Worm (Caenorhabditis elegans): ENCODE results near the gene tsp-6.
A peak's percentile ranks its signal among the peaks of the same experiment; 100 is the strongest.

Gene tsp-6

ce11 chrX:2863946-2864345 is 43.7 kb downstream of the tsp-6 start, which contains the start of gene F53B3.6:
TSS of gene F53B3.6 (plus strand) at chrX:2864229.
- no peak for TF ChIP-seq ztf-4 (tag; optimal IDR thresholded peaks at IDR 0.05)
- TF ChIP-seq eor-1 (tag; optimal IDR thresholded peaks at IDR 0.05), result no peak
- TF ChIP-seq zag-1 (tag; optimal IDR thresholded peaks at IDR 0.05), result no peak
- peak; percentile 13 for TF ChIP-seq nhr-23 (tag; optimal IDR thresholded peaks at IDR 0.05)
- no peak for TF ChIP-seq nhr-12 (tag; optimal IDR thresholded peaks at IDR 0.05)
- no peak for TF ChIP-seq lin-39 (tag; optimal IDR thresholded peaks at IDR 0.05)
- peak; percentile 36 for TF ChIP-seq nhr-25 (tag; optimal IDR thresholded peaks at IDR 0.05)
- peak; percentile 44 for TF ChIP-seq nhr-43 (tag; optimal IDR thresholded peaks at IDR 0.05; ENCODE audit: poor library complexity, severe bottlenecking)

- TF ChIP-seq pha-4 (tag; optimal IDR thresholded peaks at IDR 0.05), result no peak
- no peak for TF ChIP-seq egl-5 (tag; optimal IDR thresholded peaks at IDR 0.05)
- peak; percentile 56 for TF ChIP-seq nhr-43 (tag; optimal IDR thresholded peaks at IDR 0.05; ENCODE audit: poor library complexity, severe bottlenecking)
- peak; percentile 13 for TF ChIP-seq ceh-28 (tag; optimal IDR thresholded peaks at IDR 0.05)
- TF ChIP-seq elt-3 (tag; optimal IDR thresholded peaks at IDR 0.05), result peak in 1 of 3 experiments; percentile 74
- no peak for TF ChIP-seq R02D3.7 (tag; optimal IDR thresholded peaks at IDR 0.05)
- TF ChIP-seq eor-1 (tag; optimal IDR thresholded peaks at IDR 0.05), result no peak
- peak; percentile 48 for TF ChIP-seq nhr-25 (tag; optimal IDR thresholded peaks at IDR 0.05)
- no peak for TF ChIP-seq lsy-12 (tag; optimal IDR thresholded peaks at IDR 0.05)
- TF ChIP-seq zag-1 (tag; optimal IDR thresholded peaks at IDR 0.05), result no peak
- TF ChIP-seq tbx-2 (tag; optimal IDR thresholded peaks at IDR 0.05), result peak; percentile 49
- TF ChIP-seq fkh-10 (GFP tag; optimal IDR thresholded peaks at IDR 0.05), result no peak
- peak; percentile 59 for TF ChIP-seq ama-1 (optimal IDR thresholded peaks at IDR 0.05)
- TF ChIP-seq hmg-11 (tag; optimal IDR thresholded peaks at IDR 0.05), result no peak
- no peak for TF ChIP-seq nhr-237 (tag; optimal IDR thresholded peaks at IDR 0.05)
- TF ChIP-seq nhr-67 (tag; optimal IDR thresholded peaks at IDR 0.05), result no peak
- no peak for TF ChIP-seq lin-39 (tag; optimal IDR thresholded peaks at IDR 0.05)
- no peak for TF ChIP-seq daf-12 (tag; optimal IDR thresholded peaks at IDR 0.05)
- TF ChIP-seq skn-1 (tag; optimal IDR thresholded peaks at IDR 0.05), result no peak
- no peak for TF ChIP-seq unc-62 (GFP tag; optimal IDR thresholded peaks at IDR 0.05)
- TF ChIP-seq sea-2 (GFP tag; optimal IDR thresholded peaks at IDR 0.05), result no peak
These were observed 45.5 kb downstream of the tsp-6 start for ce11 chrX:2865591-2866217.

ce11 chrX:2871037-2871436 is 50.8 kb downstream of the tsp-6 start, which contains the start of gene F53B3.3:
TSS of gene F53B3.3 (minus strand) at chrX:2871137.
- TF ChIP-seq pha-4 (tag; optimal IDR thresholded peaks at IDR 0.05) (peak; percentile 43), daf-12 (tag; optimal IDR thresholded peaks at IDR 0.05) (no peak), zag-1 (tag; optimal IDR thresholded peaks at IDR 0.05) (no peak), nhr-25 (tag; optimal IDR thresholded peaks at IDR 0.05) (no peak), ceh-28 (tag; optimal IDR thresholded peaks at IDR 0.05) (no peak), egl-27 (tag; optimal IDR thresholded peaks at IDR 0.05) (no peak), mdl-1 (tag; optimal IDR thresholded peaks at IDR 0.05) (no peak)
